Worm (Caenorhabditis elegans) whole organism, L2 larva: Measurements from ENCODE around the gene T26H5.8.

Experiments used
- ZK546.5 ChIP-seq: sonication (generic microtip); optimal IDR thresholded peaks from 2 replicates; lab custom pipeline; 2017; ENCODE audit warnings: missing biosample characterization, missing genetic modification characterization
- ama-1 ChIP-seq: fragments of 150-350 bp; optimal IDR thresholded peaks from 2 replicates; lab custom pipeline; 2018; ENCODE audit warnings: inconsistent platforms
- blmp-1 ChIP-seq: sonication (generic microtip); optimal IDR thresholded peaks from 2 replicates; lab custom pipeline; 2017; ENCODE audit warnings: missing genetic modification characterization, mild to moderate bottlenecking, missing compliant biosample characterization, antibody characterized with exemption, moderate library complexity; ENCODE audit not compliant: insufficient read depth
- ceh-82 ChIP-seq: fragments of 150-350 bp; optimal IDR thresholded peaks from 2 replicates; lab custom pipeline; 2014; ENCODE audit warnings: missing biosample characterization, missing genetic modification characterization
- elt-1 ChIP-seq: fragments of 150-350 bp; optimal IDR thresholded peaks from 2 replicates; lab custom pipeline; 2014; ENCODE audit warnings: missing biosample characterization, missing genetic modification characterization
- elt-3 ChIP-seq: sonication (generic microtip); optimal IDR thresholded peaks from 2 replicates; lab custom pipeline; 2017; ENCODE audit warnings: missing biosample characterization, missing genetic modification characterization
- lin-11 ChIP-seq: fragments of 150-350 bp; sonication (generic microtip); optimal IDR thresholded peaks from 2 replicates; lab custom pipeline; 2014; ENCODE audit warnings: missing biosample characterization, missing genetic modification characterization, inconsistent platforms, mixed read lengths
- lsy-2 ChIP-seq, 2 experiments: fragments of 150-350 bp in 1 of 2; sonication (generic microtip) in 1 of 2; optimal IDR thresholded peaks; 2 replicates each; lab custom pipeline; 2014 to 2017; ENCODE audit warnings: missing biosample characterization in 2 of 2, missing genetic modification characterization in 2 of 2
- nhr-12 ChIP-seq: fragments of 150-350 bp; optimal IDR thresholded peaks from 2 replicates; lab custom pipeline; 2014; ENCODE audit warnings: missing biosample characterization, missing genetic modification characterization
- skn-1 ChIP-seq: sonication (generic microtip); optimal IDR thresholded peaks from 2 replicates; lab custom pipeline; 2017; ENCODE audit warnings: missing biosample characterization, missing genetic modification characterization
- sma-9 ChIP-seq, 2 experiments: fragments of 150-350 bp in 1 of 2; sonication (generic microtip) in 1 of 2; optimal IDR thresholded peaks; 2 replicates each; lab custom pipeline; 2014 to 2016; ENCODE audit warnings: missing genetic modification characterization in 2 of 2, mild to moderate bottlenecking in 1 of 2, missing biosample characterization in 1 of 2, missing compliant biosample characterization in 1 of 2, missing genetic modification reagents in 1 of 2, moderate library complexity in 1 of 2
- unc-39 ChIP-seq: fragments of 150-350 bp; optimal IDR thresholded peaks from 2 replicates; lab custom pipeline; 2014; ENCODE audit warnings: missing biosample characterization, missing genetic modification characterization
- zag-1 ChIP-seq: fragments of 150-350 bp; optimal IDR thresholded peaks from 2 replicates; lab custom pipeline; 2014; ENCODE audit warnings: missing biosample characterization, missing genetic modification characterization

DNA sequence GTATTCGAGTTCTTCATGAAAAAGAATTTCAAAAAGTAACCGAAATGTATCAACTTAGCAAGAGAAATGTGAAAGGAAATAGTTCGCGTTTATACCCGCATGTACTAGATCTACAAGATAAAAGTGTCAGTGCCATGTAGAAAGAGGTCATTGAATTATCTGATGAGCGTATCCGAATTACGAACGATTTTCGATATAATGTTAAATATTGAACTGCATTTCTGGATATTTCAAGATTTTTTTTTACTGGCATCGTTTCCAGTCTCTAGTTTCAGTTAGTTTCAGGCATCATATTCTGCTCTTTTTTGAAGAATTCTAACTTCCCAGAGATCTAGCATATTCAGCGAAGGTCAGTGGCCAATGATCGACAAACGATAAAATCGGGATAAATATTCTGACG is 48.8 kb upstream of the T26H5.8 start, which contains the start of gene nhr-150:
- no peak for TF ChIP-seq nhr-12
- no peak for TF ChIP-seq lsy-2 (tag; optimal IDR thresholded peaks at IDR 0.05; lab: Kevin White, UChicago)
- TF ChIP-seq blmp-1 (tag; lab: Kevin White, UChicago) = no peak
- TF ChIP-seq lin-11 = no peak
- TF ChIP-seq ZK546.5 = no peak
- peak; percentile 50 for TF ChIP-seq sma-9 (GFP tag; optimal IDR thresholded peaks at IDR 0.05; lab: Kevin White, UChicago)
- no peak for TF ChIP-seq sma-9 (tag; optimal IDR thresholded peaks at IDR 0.05; lab: Kevin White, UChicago)
- no peak for TF ChIP-seq ceh-82 (tag; lab: Kevin White, UChicago)
- no peak for TF ChIP-seq elt-3
- no peak for TF ChIP-seq ama-1 (lab: Kevin White, UChicago)
- TF ChIP-seq unc-39 (tag; lab: Kevin White, UChicago) = no peak
- no peak for TF ChIP-seq zag-1 (tag; lab: Kevin White, UChicago)
- no peak for TF ChIP-seq skn-1 (tag; lab: Kevin White, UChicago)
- TF ChIP-seq elt-1 (tag; lab: Kevin White, UChicago) = no peak
